Fruit fly (Drosophila melanogaster) Kc167 (cell line): Measurements from ENCODE around the gene CG9396.

ENCODE experiments used
- Myc ChIP-seq: fragments of >200 bp; optimal IDR thresholded peaks from 2 replicates; lab custom pipeline; 2017; ENCODE audit warnings: missing external identifiers
- Sin3A ChIP-seq: fragments of >200 bp; optimal IDR thresholded peaks from 2 replicates; lab custom pipeline; 2018; ENCODE audit warnings: missing external identifiers
- h ChIP-seq: fragments of >200 bp; optimal IDR thresholded peaks from 3 replicates; lab custom pipeline; 2018; ENCODE audit warnings: missing external identifiers
- insv ChIP-seq: fragments of >200 bp; optimal IDR thresholded peaks from 3 replicates; lab custom pipeline; 2018; ENCODE audit warnings: missing external identifiers
- psq ChIP-seq: fragments of >200 bp; optimal IDR thresholded peaks from 2 replicates; lab custom pipeline; 2017; ENCODE audit warnings: missing external identifiers
- ttk ChIP-seq: sonication (Bioruptor generic); optimal IDR thresholded peaks from 2 replicates; lab custom pipeline; 2017; ENCODE audit warnings: missing external identifiers

CG9396 gene

DNA sequence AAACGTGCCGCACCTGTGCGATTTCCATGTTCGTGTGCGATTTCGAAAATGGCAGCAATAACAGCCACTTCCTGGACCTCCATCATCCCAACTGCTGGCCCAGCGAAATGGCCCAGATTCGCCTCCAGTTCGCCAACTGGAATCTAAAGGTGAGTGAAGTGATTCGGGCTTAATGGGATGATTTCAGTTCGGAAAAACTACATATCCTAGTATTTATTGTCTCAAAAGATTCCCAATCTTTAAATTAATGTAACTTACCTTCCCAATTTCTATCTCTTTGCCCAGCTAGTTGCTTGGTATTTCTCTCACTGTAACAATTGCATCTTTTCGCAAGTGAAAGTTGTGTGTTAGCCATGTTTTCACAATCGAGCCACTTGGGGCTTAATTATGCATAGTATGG is 10.6 kb upstream of the CG9396 start:
- no peak for TF ChIP-seq ttk (lab: Kevin White, UChicago)
- TF ChIP-seq Sin3A (lab: Kevin White, UChicago), result no peak

DNA sequence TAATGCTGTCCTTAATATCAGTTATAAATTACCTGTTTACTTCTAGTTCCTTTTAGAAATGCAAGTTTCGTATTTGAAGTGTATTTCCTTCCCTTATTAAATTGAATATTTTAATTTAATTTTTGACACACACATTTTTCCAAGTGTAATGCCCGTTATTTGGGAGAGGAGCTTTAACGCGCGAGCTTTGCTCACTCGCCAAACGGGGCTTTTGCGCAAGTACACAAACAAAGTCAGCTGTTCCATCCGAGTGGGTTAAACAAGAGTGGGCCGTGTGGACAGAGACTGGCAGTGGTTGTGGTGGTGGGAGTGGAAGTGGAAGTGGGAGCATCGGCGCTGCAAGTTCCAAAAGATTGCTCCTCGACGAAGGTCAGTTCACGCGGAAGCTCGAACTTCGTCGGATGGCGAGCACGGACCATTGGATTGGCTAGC is 9.7 kb upstream of the CG9396 start, which contains the start of gene CG8301:
TSS of gene CG8301 (plus strand) at position 218 of the 432 bp plus-strand sequence.
- TF ChIP-seq insv (lab: Kevin White, UChicago), result no peak

DNA sequence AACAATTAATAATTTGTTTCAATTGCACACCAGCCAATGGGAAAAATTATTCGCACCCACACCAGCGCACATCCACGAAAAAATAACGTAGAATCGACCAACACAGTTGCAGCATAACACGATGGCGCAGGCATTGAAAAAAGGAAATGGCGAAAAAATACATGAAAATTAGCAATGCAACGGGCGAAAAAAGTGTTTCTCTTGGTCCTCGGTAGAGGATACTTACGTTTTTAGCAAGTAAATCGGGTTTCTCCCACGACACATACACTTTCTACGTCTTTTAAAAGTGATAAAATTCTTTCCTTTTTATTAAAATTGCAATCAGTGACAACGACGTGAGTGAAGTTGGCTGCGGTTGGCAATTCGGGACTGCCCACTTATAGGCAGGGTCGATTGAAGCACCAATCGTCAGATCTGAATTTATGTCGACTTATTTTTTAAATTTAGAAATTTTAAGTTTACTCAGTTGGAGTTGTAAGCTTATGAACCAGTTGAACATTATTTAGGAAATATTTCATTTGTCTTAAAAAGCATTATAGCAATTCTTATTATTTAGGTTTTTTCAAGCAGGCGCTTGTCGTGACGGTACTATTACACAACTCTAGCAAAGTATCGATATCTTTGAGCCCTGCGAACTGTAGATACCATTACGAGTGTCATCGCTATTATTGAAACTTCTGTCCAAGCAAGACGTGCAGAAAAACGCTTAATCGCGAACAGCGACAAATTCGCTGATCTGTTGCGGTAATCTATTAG is 6.1 kb upstream of the CG9396 start, which contains the start of the genes Kap-alpha3 and Son:
TSS of gene Kap-alpha3 (minus strand) at position 352 of the 756 bp plus-strand sequence.
TSS of gene Son (plus strand) at position 661 of the 756 bp plus-strand sequence.
- TF ChIP-seq psq (lab: Kevin White, UChicago), result no peak
- no peak for TF ChIP-seq h (lab: Kevin White, UChicago)
- TF ChIP-seq Sin3A (lab: Kevin White, UChicago), result no peak
- TF ChIP-seq ttk (lab: Kevin White, UChicago), result no peak
- no peak for TF ChIP-seq Myc (lab: Kevin White, UChicago)
- no peak for TF ChIP-seq insv (lab: Kevin White, UChicago)

DNA sequence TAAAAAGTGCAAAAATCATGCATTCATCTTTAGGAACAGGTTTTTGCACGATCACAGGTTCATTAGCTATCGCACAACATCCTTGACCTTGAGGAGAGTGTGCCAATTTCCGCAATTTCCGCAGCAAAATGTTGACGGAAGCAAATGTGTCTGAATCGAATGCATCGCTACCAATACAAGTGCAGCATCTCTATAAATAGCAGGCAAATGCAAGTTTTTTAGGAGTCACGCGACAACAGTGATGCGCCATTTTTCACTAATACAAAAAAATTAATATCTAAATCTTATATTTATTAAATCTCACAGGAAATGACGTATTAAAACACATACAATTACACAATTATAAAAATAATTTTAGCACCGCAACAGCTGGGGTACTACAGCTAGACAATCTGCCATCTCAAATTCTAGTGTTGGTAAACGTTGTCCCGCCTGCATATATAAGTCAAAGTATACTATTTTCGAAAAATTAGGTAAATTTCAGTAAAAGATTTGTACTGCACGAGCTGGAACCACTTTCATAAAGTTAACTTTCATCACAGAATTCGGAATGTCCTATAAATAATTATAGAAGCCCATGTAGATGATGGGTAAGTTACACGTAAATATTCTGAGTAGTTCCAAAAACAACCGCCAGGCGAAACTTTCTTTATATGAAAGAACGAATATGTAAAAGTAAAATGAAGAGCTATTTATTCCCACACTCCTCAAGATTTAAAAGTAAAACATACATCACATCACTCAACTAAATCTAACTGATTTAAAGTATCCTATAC is 2.6 kb upstream of the CG9396 start, which contains the start of gene CG9399:
TSS of gene CG9399 (minus strand) at position 400 of the 776 bp plus-strand sequence.
- TF ChIP-seq insv (lab: Kevin White, UChicago) (no peak), h (lab: Kevin White, UChicago) (no peak), ttk (lab: Kevin White, UChicago) (no peak), Myc (lab: Kevin White, UChicago) (no peak), Sin3A (lab: Kevin White, UChicago) (no peak), psq (lab: Kevin White, UChicago) (no peak)

DNA sequence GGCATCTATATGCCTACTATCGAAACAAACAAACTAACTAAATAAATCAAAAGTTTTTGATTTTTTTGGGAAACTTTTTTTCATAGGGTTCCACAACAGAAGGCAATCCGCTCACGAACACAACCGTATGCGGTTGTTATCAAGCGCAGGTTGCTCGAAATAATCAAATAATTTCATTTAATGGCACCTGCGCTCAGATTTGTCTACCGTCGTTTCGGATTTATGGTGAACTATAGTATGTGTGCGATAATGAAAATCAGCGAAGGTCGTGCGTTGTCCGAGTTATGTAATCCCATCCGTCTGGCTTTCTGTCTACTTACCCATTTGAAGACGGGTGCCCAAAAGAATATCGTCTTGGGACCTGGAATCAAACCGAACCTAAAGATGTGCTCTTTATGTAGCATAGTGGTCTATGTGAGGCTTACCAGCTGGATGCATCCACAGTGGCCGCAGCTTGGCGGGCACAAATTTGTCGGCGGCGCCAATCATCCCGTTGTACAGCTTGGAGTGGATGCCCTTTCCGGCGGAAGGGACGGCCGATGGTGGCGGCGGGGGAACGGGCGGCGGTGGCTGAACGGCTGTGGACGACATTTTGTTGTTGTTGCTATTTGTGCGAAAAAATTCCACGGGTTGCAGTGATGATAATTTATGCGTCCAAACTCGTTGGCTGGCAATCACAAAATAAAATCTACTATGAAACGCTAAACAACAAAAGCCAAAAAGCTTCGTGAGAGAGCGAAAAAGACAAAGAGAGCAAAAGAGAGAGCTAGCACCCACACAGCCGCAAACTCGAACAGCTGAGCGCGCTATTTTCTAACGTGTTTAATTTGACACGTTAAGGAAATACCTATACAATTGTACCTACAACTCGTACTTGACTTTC is 1.7 kb upstream of the CG9396 start:
- TF ChIP-seq Sin3A (lab: Kevin White, UChicago) (no peak), Myc (lab: Kevin White, UChicago) (no peak)

DNA sequence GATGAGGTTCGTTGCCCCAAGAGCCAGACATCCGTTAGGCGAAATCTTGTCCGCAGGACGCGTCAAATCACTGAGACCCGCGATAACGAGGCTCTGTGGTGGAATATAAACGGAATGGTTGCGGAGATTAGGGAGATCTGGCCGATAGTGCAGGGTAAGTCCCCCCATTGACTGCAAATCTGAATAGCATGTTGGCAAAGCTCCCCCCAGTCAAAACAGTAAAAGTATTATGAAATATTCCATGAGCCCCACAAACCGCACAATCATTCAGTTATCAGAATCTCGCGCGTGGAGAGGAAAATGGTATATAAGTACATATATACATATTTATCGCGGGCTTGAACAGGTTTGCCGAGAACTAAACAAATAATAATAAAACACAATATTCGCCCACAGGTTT is 766 bp downstream of the CG9396 start:
- no peak for TF ChIP-seq Sin3A (lab: Kevin White, UChicago)
- TF ChIP-seq insv (lab: Kevin White, UChicago), result no peak
- TF ChIP-seq Myc (lab: Kevin White, UChicago), result no peak
- no peak for TF ChIP-seq ttk (lab: Kevin White, UChicago)
- TF ChIP-seq h (lab: Kevin White, UChicago), result no peak
- no peak for TF ChIP-seq psq (lab: Kevin White, UChicago)

DNA sequence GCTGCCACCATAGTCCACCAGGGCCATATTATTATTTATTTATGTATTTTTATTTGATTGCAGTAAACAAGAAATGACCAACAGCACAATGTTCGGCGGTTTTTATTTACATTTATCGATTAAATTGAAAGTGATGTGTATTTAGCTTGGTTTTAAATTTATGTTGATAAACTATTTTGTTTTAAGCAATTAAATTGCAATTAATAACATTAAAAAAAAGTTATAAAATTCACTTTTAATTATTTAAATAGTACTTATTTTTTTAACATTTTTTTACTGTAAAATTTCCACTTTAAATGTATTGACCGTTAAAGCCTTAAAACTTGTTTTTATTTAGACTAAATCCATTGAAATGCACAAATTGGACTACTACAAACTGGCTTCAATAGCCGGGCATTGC is 1.3 kb downstream of the CG9396 start, which contains the start of gene CG16790:
TSS of gene CG16790 (minus strand) at position 101 of the 400 bp plus-strand sequence.
- TF ChIP-seq h (lab: Kevin White, UChicago) (no peak), psq (lab: Kevin White, UChicago) (no peak), Sin3A (lab: Kevin White, UChicago) (no peak), insv (lab: Kevin White, UChicago) (no peak), ttk (lab: Kevin White, UChicago) (no peak), Myc (lab: Kevin White, UChicago) (no peak)

DNA sequence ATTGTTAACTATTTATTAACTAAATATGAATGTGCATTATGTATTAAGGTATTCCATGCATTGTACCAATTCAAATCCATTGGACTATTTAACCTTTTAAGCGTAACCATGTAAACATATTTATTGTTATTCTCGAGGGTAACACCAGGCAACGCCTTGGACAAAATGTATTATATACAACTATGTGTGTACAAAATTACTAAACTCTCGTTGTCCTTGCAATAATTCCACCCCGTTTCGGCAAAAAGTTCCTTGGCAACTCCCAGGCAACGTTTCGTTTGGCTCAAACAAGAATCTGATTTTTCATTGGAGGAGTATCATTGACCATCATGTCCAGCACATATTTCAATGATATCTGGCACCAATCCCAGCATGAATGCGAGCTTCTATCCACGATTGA is 5.5 kb downstream of the CG9396 start, which contains the start of gene CG16789:
TSS of gene CG16789 (plus strand) at position 301 of the 400 bp plus-strand sequence.
- no peak for TF ChIP-seq Myc (lab: Kevin White, UChicago)
- no peak for TF ChIP-seq h (lab: Kevin White, UChicago)
- no peak for TF ChIP-seq ttk (lab: Kevin White, UChicago)
- TF ChIP-seq insv (lab: Kevin White, UChicago), result no peak
- no peak for TF ChIP-seq psq (lab: Kevin White, UChicago)
- no peak for TF ChIP-seq Sin3A (lab: Kevin White, UChicago)

DNA sequence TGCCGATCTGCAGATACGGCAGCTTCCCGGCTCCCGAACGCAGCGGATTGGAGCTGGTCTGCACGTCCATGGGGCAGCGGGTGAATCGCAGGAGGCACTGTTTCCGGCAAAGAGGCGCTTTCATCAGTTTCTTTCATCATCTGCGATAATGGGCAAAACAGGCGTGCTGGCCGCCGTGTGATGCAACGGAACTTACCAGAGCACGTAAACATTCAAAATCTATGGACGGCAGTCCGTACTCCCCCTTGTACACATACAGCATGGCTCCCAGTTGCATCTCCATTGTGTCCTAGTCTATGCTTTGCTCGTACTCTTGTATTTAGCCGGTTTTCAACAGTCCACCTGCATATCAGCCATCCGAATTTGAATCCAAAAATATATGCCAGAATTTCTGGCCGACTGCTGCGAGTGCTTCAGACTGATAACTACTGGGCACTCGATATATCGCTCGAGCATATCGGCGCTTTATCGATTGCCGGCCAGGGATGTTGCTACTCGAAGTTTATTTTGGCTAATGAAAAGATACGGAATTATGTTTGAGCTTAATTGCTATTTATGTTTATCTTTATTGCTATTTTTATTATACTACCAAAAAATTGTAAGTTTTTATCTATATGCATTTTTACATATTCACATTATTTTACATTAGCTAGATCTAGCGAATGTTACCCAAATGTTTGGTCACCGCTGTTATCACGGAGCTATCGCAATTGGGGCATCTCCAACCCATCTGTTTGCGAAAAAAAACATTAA is 8.0 kb downstream of the CG9396 start, which contains the start of the genes CG9393 and Vps45:
TSS of gene CG9393 (minus strand) at position 434 of the 753 bp plus-strand sequence.
TSS of gene Vps45 (plus strand) at position 685 of the 753 bp plus-strand sequence.
- peak; percentile 6 for TF ChIP-seq Sin3A (lab: Kevin White, UChicago)
- TF ChIP-seq psq (lab: Kevin White, UChicago), result no peak

DNA sequence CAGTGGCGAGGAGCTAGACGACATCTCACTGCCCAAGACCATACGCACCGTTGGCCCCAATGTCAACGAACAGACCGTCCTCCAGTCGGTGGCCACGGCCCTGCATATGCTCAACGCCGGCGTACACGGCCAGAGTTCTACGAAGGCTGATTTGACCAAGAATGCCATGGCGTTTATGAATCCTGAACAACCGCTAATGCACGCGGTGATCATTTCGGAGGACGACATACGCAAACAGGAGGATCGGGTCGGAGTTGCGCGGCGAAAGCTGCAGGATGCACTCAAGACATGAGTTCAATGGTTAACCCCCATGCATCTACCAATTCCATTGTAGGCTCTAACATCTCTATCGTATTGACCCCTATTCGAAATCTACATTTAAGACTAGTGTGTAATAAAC is 10.3 kb downstream of the CG9396 start:
- TF ChIP-seq Myc (lab: Kevin White, UChicago), result no peak
- no peak for TF ChIP-seq ttk (lab: Kevin White, UChicago)
- no peak for TF ChIP-seq h (lab: Kevin White, UChicago)
- TF ChIP-seq psq (lab: Kevin White, UChicago), result no peak
